Worm (Caenorhabditis elegans) whole organism, early embryonic: ENCODE results near the gene Y41C4A.7.

ENCODE experiments used
- F13C5.2 ChIP-seq: sonication (generic microtip); optimal IDR thresholded peaks from 2 replicates; lab custom pipeline; 2017; ENCODE audit warnings: mild to moderate bottlenecking, missing genetic modification characterization, inconsistent platforms, missing compliant biosample characterization
- ama-1 ChIP-seq: fragments of 150-350 bp; optimal IDR thresholded peaks from 2 replicates; lab custom pipeline; 2014
- sea-1 ChIP-seq: fragments of 200-800 bp; sonication (Bioruptor generic); conservative IDR thresholded peaks from 2 replicates; pipeline ENCODE4 v1.3.6; 2022; ENCODE audit warnings: missing genetic modification characterization, missing compliant biosample characterization

ce11 chrIII:11705930-11706329 is 7.3 kb downstream of the Y41C4A.7 start:
- TF ChIP-seq ama-1 (lab: Kevin White, UChicago) (no peak), F13C5.2 (tag; lab: Kevin White, UChicago) (no peak), sea-1 (no peak)
